Fruit fly (Drosophila melanogaster) ovary, adult (tissue): ENCODE measurements around the gene eIF1A.
A peak's percentile ranks its signal among the peaks of the same experiment; 100 is the strongest.

Experiments used
- CG17801 ChIP-seq: fragments of 200-800 bp; optimal IDR thresholded peaks from 2 replicates; lab custom pipeline; 2019; ENCODE audit warnings: missing biosample characterization, mild to moderate bottlenecking, missing genetic modification characterization, moderate library complexity; ENCODE audit not compliant: partially characterized antibody

Gene eIF1A

dm6 chr3R:18274328-18275098 lies at the start of gene eIF1A, which contains the start of gene Vps39:
TSS of gene eIF1A (plus strand) at chr3R:18274665.
TSS of gene Vps39 (minus strand) at chr3R:18274446.
- TF ChIP-seq CG17801 (GFP tag; lab: Kevin White, UChicago) = peak; percentile 40

DNA sequence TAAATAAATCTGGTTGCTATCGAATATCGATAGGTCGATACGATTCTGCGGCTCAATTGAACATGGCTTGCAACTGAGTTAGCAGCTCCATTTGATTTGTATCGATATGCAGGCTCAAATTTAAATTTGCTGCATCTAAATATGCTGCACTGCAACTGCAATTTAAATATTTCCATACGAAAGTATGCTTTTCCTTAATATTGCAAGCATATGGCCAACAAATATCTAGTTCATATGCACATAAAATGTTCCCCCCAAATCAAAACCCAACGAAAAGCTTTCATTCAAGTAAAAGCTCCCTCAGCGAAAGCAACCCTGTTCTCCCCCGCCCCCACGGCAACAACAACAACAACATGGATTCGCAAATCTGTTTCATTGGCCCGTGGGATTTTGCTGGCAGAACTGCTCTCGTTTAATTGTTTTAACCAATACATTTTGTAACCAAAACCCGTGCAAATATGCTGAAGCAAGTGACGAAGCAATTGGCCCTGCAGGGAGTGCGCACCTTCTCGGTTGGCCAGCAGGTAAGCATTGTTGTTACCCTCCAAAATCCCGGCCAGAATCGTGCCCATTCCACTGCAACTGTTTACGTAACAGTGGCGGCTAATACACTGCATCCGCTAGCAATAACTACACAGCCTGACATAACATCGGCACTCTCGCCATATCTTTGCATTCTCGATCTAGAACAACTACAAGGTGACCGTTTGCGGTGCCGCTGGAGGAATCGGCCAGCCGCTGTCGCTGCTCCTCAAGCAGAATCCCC lies 48.2 kb upstream of the eIF1A start, which contains the start of the genes CG7168 and Mdh2:
TSS of gene CG7168 (minus strand) at position 40 of the 766 bp plus-strand sequence.
TSS of gene Mdh2 (plus strand) at position 354 of the 766 bp plus-strand sequence.
- peak; percentile 12 for TF ChIP-seq CG17801 (GFP tag; lab: Kevin White, UChicago)

DNA sequence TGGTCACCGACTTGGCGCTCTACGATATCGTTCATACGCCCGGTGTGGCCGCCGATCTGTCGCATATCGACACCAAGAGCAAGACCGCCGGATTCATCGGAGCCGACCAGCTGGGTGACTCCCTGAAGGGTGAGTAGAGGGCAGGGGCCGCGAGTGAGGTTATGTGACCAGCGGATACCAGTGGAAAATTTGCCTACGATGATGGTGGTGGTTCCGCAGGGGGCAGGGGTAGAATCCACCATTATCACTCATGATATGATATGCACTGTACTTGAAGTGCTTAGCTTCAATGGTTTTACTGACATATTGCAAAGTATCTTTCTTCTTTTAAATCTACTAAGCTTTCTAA lies 47.7 kb upstream of the eIF1A start:
- no peak for TF ChIP-seq CG17801 (GFP tag; lab: Kevin White, UChicago)

DNA sequence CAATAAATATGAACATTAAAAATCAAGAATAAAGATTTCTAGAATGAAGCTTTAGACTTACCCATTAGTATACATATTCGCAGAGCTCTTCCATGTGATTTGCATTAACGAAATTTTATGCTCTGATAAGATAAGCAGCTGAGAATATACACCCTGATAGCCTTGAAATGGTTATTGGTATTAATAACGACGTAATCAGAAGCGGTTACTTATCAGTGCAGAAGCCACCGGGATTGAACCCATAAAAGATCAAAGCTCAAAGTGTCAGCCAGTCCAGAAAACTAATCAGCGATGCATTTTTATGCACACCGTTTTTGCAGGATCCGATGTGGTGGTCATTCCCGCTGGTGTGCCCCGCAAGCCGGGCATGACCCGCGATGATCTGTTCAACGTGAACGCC lies 47.1 kb upstream of the eIF1A start:
- no peak for TF ChIP-seq CG17801 (GFP tag; lab: Kevin White, UChicago)

DNA sequence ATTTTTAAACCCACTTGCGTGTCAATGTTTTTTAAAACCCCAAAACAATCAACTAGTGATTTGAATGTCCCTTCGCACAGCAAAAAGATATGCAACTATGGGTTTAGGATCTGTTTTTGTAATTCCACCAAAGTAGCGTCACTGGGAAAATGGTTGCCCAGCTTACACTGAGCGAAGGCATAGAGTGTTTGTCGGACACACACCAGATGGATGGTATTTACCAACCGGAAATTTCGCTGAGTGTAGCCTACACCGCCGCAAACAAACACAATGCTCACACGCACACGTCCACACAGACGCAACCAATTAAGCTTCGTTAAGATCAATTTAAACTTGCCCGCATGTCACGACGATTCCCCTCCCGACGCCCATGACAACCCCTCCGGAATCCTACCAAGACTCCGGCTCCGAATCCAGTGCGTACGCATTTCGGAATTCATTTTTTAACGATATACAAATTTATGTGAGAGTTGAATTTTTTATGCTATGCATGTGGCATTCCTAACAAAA lies 45.7 kb upstream of the eIF1A start:
- TF ChIP-seq CG17801 (GFP tag; lab: Kevin White, UChicago) = no peak

DNA sequence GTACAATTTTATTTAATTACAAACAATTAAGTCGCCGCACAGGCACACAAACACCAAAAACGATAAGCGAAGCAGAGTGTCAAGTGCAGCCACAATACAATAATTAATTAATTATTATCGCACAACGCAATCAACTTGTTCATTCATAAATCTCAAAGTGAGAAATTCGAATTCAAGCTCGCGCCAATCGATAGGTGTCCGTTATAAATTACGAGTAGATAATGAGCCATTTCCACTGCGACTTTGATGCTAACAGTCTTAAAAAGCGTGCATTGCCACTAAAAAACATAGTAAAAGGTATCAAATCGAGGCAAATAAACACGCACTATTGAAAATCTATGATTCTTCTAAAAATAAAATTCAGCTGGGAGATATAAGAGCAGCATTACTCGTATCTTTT lies 44.2 kb upstream of the eIF1A start:
- no peak for TF ChIP-seq CG17801 (GFP tag; lab: Kevin White, UChicago)

DNA sequence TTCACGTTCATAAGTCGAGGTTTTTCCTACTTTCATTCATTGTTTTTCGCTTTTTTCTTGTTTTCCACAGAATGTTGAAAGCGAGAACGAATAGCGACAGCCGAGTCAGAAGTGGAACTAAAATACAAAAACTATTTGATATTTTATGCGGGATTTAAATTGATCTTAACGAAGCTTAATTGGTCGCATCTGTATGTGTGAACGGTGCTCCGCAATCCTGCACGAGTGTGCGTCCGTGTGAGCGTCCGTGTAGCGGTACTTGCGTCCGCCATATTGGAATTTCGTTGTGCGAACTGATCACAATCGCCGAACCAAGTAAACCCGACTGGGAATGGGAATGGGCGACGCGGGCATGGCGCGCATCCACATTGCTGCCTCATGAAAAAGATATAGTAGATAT lies 42.3 kb upstream of the eIF1A start:
- TF ChIP-seq CG17801 (GFP tag; lab: Kevin White, UChicago) = no peak

DNA sequence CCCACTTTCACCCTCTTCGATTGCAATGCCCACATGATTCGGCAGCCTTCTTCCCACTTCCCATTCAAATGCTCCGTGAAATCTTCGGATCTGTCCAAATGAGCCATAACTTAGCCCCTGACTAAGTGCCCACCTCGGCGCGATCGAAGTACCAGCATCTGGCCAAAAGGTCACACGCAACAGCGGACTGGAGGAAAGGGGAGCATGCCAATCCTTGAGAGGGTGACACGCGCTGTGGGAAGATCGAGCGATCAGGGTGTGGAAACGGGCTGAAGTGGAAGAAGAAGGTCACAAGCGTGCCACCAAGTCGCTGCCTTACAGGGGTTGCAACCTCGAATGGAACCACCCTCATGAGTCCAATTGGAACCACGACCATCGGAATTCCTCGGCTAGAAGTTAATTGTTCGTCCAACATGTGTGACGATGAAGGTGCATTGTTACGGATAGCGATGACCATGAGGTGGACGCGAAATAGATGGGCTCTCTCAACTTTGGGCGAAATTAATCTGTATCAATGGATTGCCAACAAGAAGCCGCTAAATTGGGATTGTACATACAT lies 39.7 kb upstream of the eIF1A start:
- no peak for TF ChIP-seq CG17801 (GFP tag; lab: Kevin White, UChicago)

- no peak for TF ChIP-seq CG17801 (GFP tag; lab: Kevin White, UChicago)
These were observed 38.6 kb upstream of the eIF1A start, which contains the start of gene repo for dm6 chr3R:18235879-18236278. TSS of gene repo (plus strand) at chr3R:18236192.

dm6 chr3R:18242089-18242955 lies 32.1 kb upstream of the eIF1A start, which contains the start of the genes CG7156 and 14-3-3epsilon:
TSS of gene CG7156 (minus strand) at chr3R:18242159.
TSS of gene 14-3-3epsilon (plus strand) at chr3R:18242531.
- TF ChIP-seq CG17801 (GFP tag; lab: Kevin White, UChicago) = peak; percentile 14

DNA sequence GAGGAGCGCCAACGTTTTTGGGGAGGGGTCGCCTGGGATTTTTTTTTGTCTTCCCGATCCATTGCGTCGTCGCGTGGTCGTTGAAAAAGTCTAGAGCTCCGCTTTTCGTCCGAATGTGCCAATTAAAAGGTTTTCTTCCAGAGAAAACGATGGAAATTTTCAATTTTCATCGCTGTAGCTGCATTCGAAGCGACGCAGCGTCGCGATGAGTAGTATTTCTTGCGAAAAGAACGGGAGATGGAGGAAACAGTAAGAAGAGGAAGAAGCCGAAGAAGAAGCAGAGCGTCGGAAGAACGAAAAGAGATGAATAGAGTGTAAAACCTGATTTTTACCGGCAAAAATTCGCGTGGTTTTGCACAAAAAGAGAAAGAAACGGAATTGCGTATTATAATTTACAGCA lies 31.5 kb upstream of the eIF1A start:
- no peak for TF ChIP-seq CG17801 (GFP tag; lab: Kevin White, UChicago)

dm6 chr3R:18243718-18244170 lies 30.7 kb upstream of the eIF1A start:
- TF ChIP-seq CG17801 (GFP tag; lab: Kevin White, UChicago) = no peak

- TF ChIP-seq CG17801 (GFP tag; lab: Kevin White, UChicago) = peak; percentile 45
These were observed 30.1 kb upstream of the eIF1A start for dm6 chr3R:18244171-18245043.
